Worm (Caenorhabditis elegans): ENCODE data around the gene nmy-1.

- no peak for TF ChIP-seq nhr-76 (tag; optimal IDR thresholded peaks at IDR 0.05)
- TF ChIP-seq Y75B8A.6 (GFP tag; IDR thresholded peaks at IDR 0.05): no peak
- no peak for TF ChIP-seq aha-1 (tag)
- TF ChIP-seq mes-2 (tag; optimal IDR thresholded peaks at IDR 0.05; ENCODE audit: poor library complexity, severe bottlenecking): no peak
- no peak for TF ChIP-seq jun-1 (tag; optimal IDR thresholded peaks at IDR 0.05)
- TF ChIP-seq R02D3.7 (tag; optimal IDR thresholded peaks at IDR 0.05): no peak
- no peak for TF ChIP-seq cey-2 (tag; optimal IDR thresholded peaks at IDR 0.05; ENCODE audit: borderline replicate concordance, insufficient read depth)
- no peak for TF ChIP-seq daf-8 (GFP tag; IDR thresholded peaks at IDR 0.05)
- TF ChIP-seq unc-62 (GFP tag; optimal IDR thresholded peaks at IDR 0.05 in 1 of 2): no peak
- TF ChIP-seq unc-62 (tag; optimal IDR thresholded peaks at IDR 0.05): no peak
- no peak for TF ChIP-seq ZK546.5 (tag; optimal IDR thresholded peaks at IDR 0.05)
- no peak for TF ChIP-seq zag-1 (tag; optimal IDR thresholded peaks at IDR 0.05)
These were observed 6.5 kb upstream of the nmy-1 start for ce11 chrX:2902854-2903253.
